Fruit fly (Drosophila melanogaster): ENCODE measurements around the gene CG31517.

dm6 chr3R:13906759-13907158 lies 41.5 kb upstream of the CG31517 start:
- no peak for TF ChIP-seq Myc (optimal IDR thresholded peaks at IDR 0.05)
- no peak for TF ChIP-seq Sin3A (optimal IDR thresholded peaks at IDR 0.05)
- TF ChIP-seq h (optimal IDR thresholded peaks at IDR 0.05) = no peak
